Worm (Caenorhabditis elegans): Measurements from ENCODE around the gene Y62F5A.12.

DNA sequence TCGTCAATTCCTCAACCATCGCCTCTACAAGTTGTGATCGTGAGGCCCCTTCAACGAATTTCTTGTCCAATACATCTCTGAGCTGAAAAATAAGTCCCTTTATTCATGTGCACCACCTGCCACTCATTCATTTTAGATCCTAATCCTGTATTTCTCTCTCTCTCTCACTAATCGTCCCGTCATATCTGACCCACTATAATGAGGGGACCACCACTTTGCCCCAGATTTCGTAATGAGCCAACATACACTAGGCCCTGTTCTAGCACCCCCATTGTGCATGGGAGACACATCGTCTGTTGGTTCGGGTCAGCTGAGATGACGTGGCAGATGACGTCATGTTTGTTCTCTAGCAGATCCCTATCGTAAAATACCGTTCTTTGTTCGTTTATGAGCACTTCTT, 1.1 kb upstream of the Y62F5A.12 start:
- TF ChIP-seq hmg-4 (GFP tag; optimal IDR thresholded peaks at IDR 0.05) (peak; percentile 74), hmbx-1 (tag; optimal IDR thresholded peaks at IDR 0.05) (no peak), ama-1 (optimal IDR thresholded peaks at IDR 0.05) (no peak), ceh-13 (GFP tag; optimal IDR thresholded peaks at IDR 0.05) (no peak), flt-1 (GFP tag; IDR thresholded peaks at IDR 0.05) (peak; percentile 35; the same call in 1 of the 2 replicates), ceh-36 (tag; optimal IDR thresholded peaks at IDR 0.05) (peak; percentile 11), pes-1 (GFP tag; IDR thresholded peaks at IDR 0.05) (0 out of 2 replicates have a peak, but pooled peaks have one; percentile 7), tbx-37 (GFP tag; conservative IDR thresholded peaks at IDR 0.05) (0 out of 2 replicates have a peak, but pooled peaks have one; percentile 4), sea-1 (GFP tag; conservative IDR thresholded peaks at IDR 0.05) (peak; percentile 56; the same call in 1 of the 2 replicates), scrt-1 (GFP tag; IDR thresholded peaks at IDR 0.05) (no peak), ets-7 (tag; optimal IDR thresholded peaks at IDR 0.05) (no peak)

Measured in whole organism, early embryonic.